Worm (Caenorhabditis elegans) whole organism, L4/young adult: Measurements from ENCODE around the gene F18A11.2.

Source experiments
- W03F9.2 ChIP-seq: fragments of 150-350 bp; optimal IDR thresholded peaks from 2 replicates; lab custom pipeline; 2014; ENCODE audit warnings: missing biosample characterization, missing genetic modification characterization
- dao-5 ChIP-seq: sonication (generic microtip); optimal IDR thresholded peaks from 2 replicates; lab custom pipeline; 2016; ENCODE audit warnings: missing genotype, missing genetic modification characterization, moderate library complexity, missing compliant biosample characterization
- him-1 ChIP-seq: sonication (generic microtip); optimal IDR thresholded peaks from 2 replicates; lab custom pipeline; 2016; ENCODE audit warnings: missing genotype, missing genetic modification reagents, missing genetic modification characterization, missing compliant biosample characterization

ce11 chrII:12994009-12994788 is 37.3 kb upstream of the F18A11.2 start:
- TF ChIP-seq him-1 (no peak), W03F9.2 (tag; lab: Kevin White, UChicago) (no peak), dao-5 (tag; lab: Kevin White, UChicago) (no peak)
